Worm (Caenorhabditis elegans) whole organism, L1 larva: ENCODE measurements around the gene drr-1.
A peak's percentile ranks its signal among the peaks of the same experiment; 100 is the strongest.

Experiments used
- C04F5.9 ChIP-seq: sonication (generic microtip); optimal IDR thresholded peaks from 2 replicates; lab custom pipeline; 2016; ENCODE audit warnings: missing genetic modification characterization, missing compliant biosample characterization
- C34B4.2 ChIP-seq: sonication (generic microtip); optimal IDR thresholded peaks from 2 replicates; lab custom pipeline; 2017; ENCODE audit warnings: mild to moderate bottlenecking, missing genetic modification characterization, missing compliant biosample characterization
- Y116A8C.19 ChIP-seq: sonication (generic microtip); optimal IDR thresholded peaks from 2 replicates; lab custom pipeline; 2016; ENCODE audit warnings: missing compliant biosample characterization, missing genetic modification characterization, borderline replicate concordance
- aha-1 ChIP-seq: fragments of 150-350 bp; optimal IDR thresholded peaks from 2 replicates; lab custom pipeline; 2014; ENCODE audit warnings: missing biosample characterization, missing genetic modification characterization
- alr-1 ChIP-seq: fragments of 200-800 bp; sonication (Bioruptor generic); optimal IDR thresholded peaks from 2 replicates; lab custom pipeline; 2018; ENCODE audit warnings: borderline replicate concordance, mild to moderate bottlenecking, missing genetic modification characterization, missing compliant biosample characterization
- ama-1 ChIP-seq: fragments of 150-350 bp; optimal IDR thresholded peaks from 2 replicates; lab custom pipeline; 2014
- blmp-1 ChIP-seq: fragments of 150-350 bp; optimal IDR thresholded peaks from 2 replicates; lab custom pipeline; 2014; ENCODE audit warnings: missing biosample characterization, missing genetic modification characterization
- ceh-63 ChIP-seq: fragments of 200-800 bp; sonication (Bioruptor generic); optimal IDR thresholded peaks from 2 replicates; lab custom pipeline; 2018; ENCODE audit warnings: mild to moderate bottlenecking, missing genetic modification characterization, missing compliant biosample characterization
- ceh-82 ChIP-seq, 3 experiments: fragments of 150-350 bp in 1 of 3; sonication (generic microtip) in 2 of 3; optimal IDR thresholded peaks; 2 replicates each; lab custom pipeline; 2014 to 2017; ENCODE audit warnings: missing biosample characterization in 3 of 3, missing genetic modification characterization in 3 of 3
- ceh-88 ChIP-seq: fragments of 200-800 bp; sonication (Bioruptor generic); IDR thresholded peaks from 2 replicates; pipeline ENCODE4 v1.3.6; 2022; ENCODE audit warnings: missing genetic modification characterization, missing compliant biosample characterization
- ceh-90 ChIP-seq: sonication (generic microtip); optimal IDR thresholded peaks from 2 replicates; lab custom pipeline; 2016; ENCODE audit warnings: missing genetic modification characterization, missing compliant biosample characterization
- dsc-1 ChIP-seq: sonication (generic microtip); optimal IDR thresholded peaks from 2 replicates; lab custom pipeline; 2016; ENCODE audit warnings: mild to moderate bottlenecking, missing genetic modification characterization, missing compliant biosample characterization
- ets-5 ChIP-seq: fragments of 200-800 bp; sonication (Bioruptor generic); IDR thresholded peaks from 2 replicates; pipeline ENCODE4 v1.3.6; 2022; ENCODE audit warnings: missing genetic modification characterization, missing compliant biosample characterization
- fkh-10 ChIP-seq: sonication (generic microtip); optimal IDR thresholded peaks from 2 replicates; lab custom pipeline; 2017; ENCODE audit warnings: missing biosample characterization, missing genetic modification reagents, missing genetic modification characterization
- fkh-4 ChIP-seq: sonication (generic microtip); optimal IDR thresholded peaks from 2 replicates; lab custom pipeline; 2016; ENCODE audit warnings: missing compliant biosample characterization, missing genetic modification characterization, borderline replicate concordance
- hlh-17 ChIP-seq: fragments of 200-800 bp; sonication (Bioruptor generic); optimal IDR thresholded peaks from 2 replicates; lab custom pipeline; 2018; ENCODE audit warnings: missing genetic modification characterization, mild to moderate bottlenecking, missing compliant biosample characterization, moderate library complexity, borderline replicate concordance
- hlh-4 ChIP-seq: sonication (generic microtip); optimal IDR thresholded peaks from 2 replicates; lab custom pipeline; 2016; ENCODE audit warnings: mild to moderate bottlenecking, missing genetic modification characterization, missing compliant biosample characterization
- hpl-2 ChIP-seq: fragments of 150-350 bp; optimal IDR thresholded peaks from 2 replicates; lab custom pipeline; 2014; ENCODE audit warnings: missing biosample characterization, missing genetic modification reagents, missing genetic modification characterization
- irx-1 ChIP-seq: sonication (generic microtip); optimal IDR thresholded peaks from 2 replicates; lab custom pipeline; 2016; ENCODE audit warnings: missing genetic modification characterization, missing compliant biosample characterization
- isw-1 ChIP-seq: fragments of 200-800 bp; sonication (Bioruptor generic); IDR thresholded peaks from 2 replicates; pipeline ENCODE4 v1.3.6; 2022; ENCODE audit warnings: missing genetic modification characterization, missing compliant biosample characterization
- lin-13 ChIP-seq: fragments of 150-350 bp; optimal IDR thresholded peaks from 2 replicates; lab custom pipeline; 2014; ENCODE audit warnings: missing biosample characterization, missing genetic modification reagents, missing genetic modification characterization
- lin-35 ChIP-seq, 2 experiments: fragments of 150-350 bp; optimal IDR thresholded peaks; 2 replicates each; lab custom pipeline; 2014; ENCODE audit warnings: missing biosample characterization in 2 of 2, missing genetic modification characterization in 2 of 2, missing genetic modification reagents in 2 of 2
- lin-39 ChIP-seq: fragments of 150-350 bp; optimal IDR thresholded peaks from 2 replicates; lab custom pipeline; 2014; ENCODE audit warnings: missing biosample characterization, missing genetic modification reagents, missing genetic modification characterization
- mab-9 ChIP-seq: fragments of 200-800 bp; sonication (Bioruptor generic); IDR thresholded peaks from 2 replicates; pipeline ENCODE4 v1.3.6; 2022; ENCODE audit warnings: missing genetic modification reagents, missing genetic modification characterization, missing compliant biosample characterization
- mdl-1 ChIP-seq, 2 experiments: fragments of 150-350 bp; optimal IDR thresholded peaks; 2 replicates each; lab custom pipeline; 2014 to 2017; ENCODE audit warnings: missing biosample characterization in 2 of 2, missing genetic modification characterization in 2 of 2, inconsistent platforms in 1 of 2
- nhr-12 ChIP-seq: sonication (generic microtip); optimal IDR thresholded peaks from 2 replicates; lab custom pipeline; 2017; ENCODE audit warnings: missing biosample characterization, missing genetic modification characterization
- nhr-71 ChIP-seq: sonication (generic microtip); optimal IDR thresholded peaks from 2 replicates; lab custom pipeline; 2016; ENCODE audit warnings: mild to moderate bottlenecking, missing genetic modification characterization, moderate library complexity, missing compliant biosample characterization
- nhr-76 ChIP-seq: sonication (generic microtip); optimal IDR thresholded peaks from 2 replicates; lab custom pipeline; 2017; ENCODE audit warnings: missing biosample characterization, missing genetic modification characterization
- nhr-77 ChIP-seq: fragments of 150-350 bp; optimal IDR thresholded peaks from 2 replicates; lab custom pipeline; 2014; ENCODE audit warnings: missing biosample characterization, missing genetic modification characterization
- pag-3 ChIP-seq: sonication (generic microtip); optimal IDR thresholded peaks from 2 replicates; lab custom pipeline; 2017; ENCODE audit warnings: missing genetic modification characterization, mild to moderate bottlenecking, missing compliant biosample characterization, antibody characterized with exemption, borderline replicate concordance; ENCODE audit not compliant: insufficient read depth
- pax-3 ChIP-seq: fragments of 200-800 bp; sonication (Bioruptor generic); optimal IDR thresholded peaks from 2 replicates; lab custom pipeline; 2018; ENCODE audit warnings: mild to moderate bottlenecking, missing genetic modification characterization, moderate library complexity, missing compliant biosample characterization
- pqm-1 ChIP-seq: sonication (generic microtip); optimal IDR thresholded peaks from 3 replicates; lab custom pipeline; 2017; ENCODE audit warnings: missing biosample characterization, missing genetic modification characterization
- skn-1 ChIP-seq: fragments of 150-350 bp; optimal IDR thresholded peaks from 2 replicates; lab custom pipeline; 2014; ENCODE audit warnings: missing biosample characterization, missing genetic modification characterization
- snpc-4 ChIP-seq: fragments of 150-350 bp; optimal IDR thresholded peaks from 2 replicates; lab custom pipeline; 2014; ENCODE audit warnings: missing biosample characterization, missing genetic modification characterization
- snu-23 ChIP-seq: sonication (generic microtip); optimal IDR thresholded peaks from 2 replicates; lab custom pipeline; 2016; ENCODE audit warnings: missing genetic modification characterization, missing compliant biosample characterization
- sox-4 ChIP-seq: sonication (generic microtip); optimal IDR thresholded peaks from 2 replicates; lab custom pipeline; 2016; ENCODE audit warnings: missing genetic modification characterization, missing compliant biosample characterization
- swsn-7 ChIP-seq: sonication (generic microtip); optimal IDR thresholded peaks from 2 replicates; lab custom pipeline; 2016; ENCODE audit warnings: missing genetic modification characterization, missing compliant biosample characterization
- tbx-2 ChIP-seq: sonication (generic microtip); optimal IDR thresholded peaks from 2 replicates; lab custom pipeline; 2016; ENCODE audit warnings: missing genetic modification characterization, missing compliant biosample characterization
- unc-30 ChIP-seq: sonication (generic microtip); optimal IDR thresholded peaks from 2 replicates; lab custom pipeline; 2017; ENCODE audit warnings: missing biosample characterization, missing genetic modification characterization
- unc-62 ChIP-seq: fragments of 150-350 bp; optimal IDR thresholded peaks from 2 replicates; lab custom pipeline; 2014; ENCODE audit warnings: missing biosample characterization, missing genetic modification reagents, missing genetic modification characterization
- unc-98 ChIP-seq: fragments of 200-800 bp; sonication (Bioruptor generic); IDR thresholded peaks from 2 replicates; pipeline ENCODE4 v1.3.6; 2022; ENCODE audit warnings: missing genetic modification characterization, missing compliant biosample characterization
- xbp-1 ChIP-seq: sonication (generic microtip); optimal IDR thresholded peaks from 2 replicates; lab custom pipeline; 2016; ENCODE audit warnings: missing genetic modification characterization, missing compliant biosample characterization
- zip-4 ChIP-seq: fragments of 200-800 bp; sonication (Bioruptor generic); optimal IDR thresholded peaks from 2 replicates; lab custom pipeline; 2018; ENCODE audit warnings: mild to moderate bottlenecking, missing genetic modification characterization, moderate library complexity, missing compliant biosample characterization
- ztf-11 ChIP-seq, 2 experiments: sonication (generic microtip); optimal IDR thresholded peaks; 2 replicates each; lab custom pipeline; 2016 to 2017; ENCODE audit warnings: missing genetic modification characterization in 2 of 2, missing biosample characterization in 1 of 2, missing compliant biosample characterization in 1 of 2

Gene drr-1

DNA sequence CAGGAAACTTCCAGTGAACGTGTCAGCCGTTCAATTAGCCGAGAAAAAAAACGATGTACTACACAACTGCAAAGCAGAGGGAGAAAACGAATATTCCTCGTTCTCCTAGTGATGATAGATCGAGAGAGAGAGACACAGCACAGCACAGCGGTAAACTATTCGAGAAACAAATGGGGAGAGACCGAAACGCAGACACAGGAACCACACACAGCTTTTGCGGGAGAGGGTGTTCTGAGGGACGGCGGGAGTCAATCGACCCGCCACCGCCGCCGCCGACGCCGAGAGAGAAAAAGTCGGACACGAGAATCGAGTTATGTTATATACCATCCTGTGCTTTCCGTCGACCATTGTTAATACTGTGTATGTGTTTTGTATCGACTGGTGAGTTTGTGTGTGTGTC is 39.1 kb downstream of the drr-1 start (continued):
- TF ChIP-seq swsn-7 (peak; percentile 22), ets-5 (GFP tag; lab: Robert Waterston, UW) (no peak), hlh-4 (tag; lab: Kevin White, UChicago) (no peak), ceh-88 (no peak), dsc-1 (tag; lab: Kevin White, UChicago) (no peak), snu-23 (GFP tag; lab: Kevin White, UChicago) (peak; percentile 51)
- TF ChIP-seq, all 84 proteins: peak for 11

DNA sequence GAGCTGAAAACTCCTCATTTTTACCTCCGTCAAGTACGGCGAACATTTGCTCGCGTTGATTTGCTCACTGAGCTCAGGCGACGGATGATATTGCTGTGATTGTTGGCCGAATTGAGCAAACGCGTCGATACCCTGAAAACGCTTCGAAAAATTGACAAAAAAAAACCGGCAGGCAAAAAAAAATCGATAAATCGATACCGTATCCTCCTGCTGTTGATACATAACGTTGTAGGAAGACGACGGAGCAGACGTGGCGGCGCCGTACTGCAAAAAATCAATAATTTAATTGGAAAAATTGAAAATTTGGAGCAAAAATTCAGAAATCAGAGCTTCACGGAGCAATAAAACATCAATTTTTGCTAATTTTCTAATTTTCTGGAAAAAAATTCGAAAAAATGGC is 40.9 kb downstream of the drr-1 start:
- TF ChIP-seq ztf-11 (tag; optimal IDR thresholded peaks at IDR 0.05; lab: Kevin White, UChicago) (no peak), unc-98 (GFP tag; lab: Robert Waterston, UW) (no peak), pax-3 (tag; lab: Kevin White, UChicago) (no peak), pqm-1 (tag; lab: Kevin White, UChicago) (no peak), ceh-82 (tag; optimal IDR thresholded peaks at IDR 0.05; lab: Kevin White, UChicago) (no peak), unc-62 (GFP tag; lab: Kevin White, UChicago) (no peak), alr-1 (tag; lab: Kevin White, UChicago) (no peak), nhr-12 (tag; lab: Kevin White, UChicago) (no peak), nhr-77 (tag; lab: Kevin White, UChicago) (no peak), dsc-1 (tag; lab: Kevin White, UChicago) (no peak), lin-35 (GFP tag; optimal IDR thresholded peaks at IDR 0.05; lab: Kevin White, UChicago) (no peak)

DNA sequence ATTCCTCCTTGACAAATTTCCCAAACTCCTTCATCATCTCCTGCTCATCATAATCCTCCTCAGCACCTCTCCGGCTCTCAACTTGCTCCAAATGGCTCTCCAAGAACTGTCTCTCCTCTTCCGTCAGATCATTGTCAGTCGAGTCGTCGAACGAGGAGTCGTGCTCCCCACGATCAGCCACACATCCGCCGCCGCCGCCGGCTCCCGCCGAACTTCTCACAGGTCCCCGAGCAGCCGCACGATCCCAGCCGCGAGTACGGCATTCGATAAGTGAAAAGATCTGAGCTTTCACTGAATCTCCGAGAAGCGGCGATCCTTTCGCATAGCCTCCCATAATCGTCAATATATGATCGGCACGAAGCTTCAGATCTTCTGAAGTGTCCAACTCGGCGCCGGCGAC is 44.4 kb downstream of the drr-1 start:
- TF ChIP-seq nhr-71 (tag; lab: Kevin White, UChicago) (no peak), unc-62 (GFP tag; lab: Kevin White, UChicago) (no peak), xbp-1 (tag; lab: Kevin White, UChicago) (no peak), dsc-1 (tag; lab: Kevin White, UChicago) (no peak), blmp-1 (no peak), hpl-2 (GFP tag; lab: Kevin White, UChicago) (no peak), ceh-88 (no peak), zip-4 (GFP tag; lab: Kevin White, UChicago) (no peak), ztf-11 (tag; optimal IDR thresholded peaks at IDR 0.05; lab: Kevin White, UChicago) (no peak), hlh-4 (tag; lab: Kevin White, UChicago) (no peak), ama-1 (no peak), mdl-1 (tag; optimal IDR thresholded peaks at IDR 0.05; lab: Kevin White, UChicago) (no peak), sox-4 (tag; lab: Kevin White, UChicago) (no peak), ceh-82 (tag; optimal IDR thresholded peaks at IDR 0.05; lab: Kevin White, UChicago) (no peak), C04F5.9 (tag; lab: Kevin White, UChicago) (no peak)
- TF ChIP-seq, all 84 proteins: peak for 0

DNA sequence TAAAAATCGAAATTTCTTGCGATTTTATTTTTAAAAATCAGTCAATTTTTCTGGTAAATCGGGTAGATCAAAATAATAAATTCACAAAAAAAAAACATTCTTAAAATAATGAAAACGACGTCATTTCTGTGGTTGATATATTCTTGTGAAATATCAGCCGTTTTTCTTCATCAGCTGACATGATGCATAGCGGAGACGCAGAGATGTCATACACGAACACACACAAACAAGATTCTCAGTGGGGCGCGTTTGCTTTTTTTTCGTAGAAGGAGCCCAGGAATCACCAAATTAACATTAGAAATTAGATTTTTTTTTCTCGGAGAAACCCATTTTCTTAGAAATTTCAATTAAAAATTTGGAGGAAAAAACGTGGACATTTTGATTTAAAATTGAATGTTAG is 48.0 kb downstream of the drr-1 start:
- TF ChIP-seq nhr-76 (no peak), ceh-90 (tag; lab: Kevin White, UChicago) (no peak), snpc-4 (peak; percentile 86), unc-30 (tag; lab: Kevin White, UChicago) (no peak), isw-1 (peak; percentile 49), mdl-1 (tag; optimal IDR thresholded peaks at IDR 0.05; lab: Kevin White, UChicago) (peak in 1 of 2 experiments; percentile 92), mab-9 (GFP tag; lab: Robert Waterston, UW) (no peak), tbx-2 (tag; lab: Kevin White, UChicago) (peak; percentile 80), lin-13 (GFP tag; lab: Kevin White, UChicago) (peak; percentile 92), C04F5.9 (tag; lab: Kevin White, UChicago) (peak; percentile 6), C34B4.2 (no peak), ceh-88 (0 out of 2 replicates have a peak, but pooled peaks have one; percentile 14), pag-3 (tag; lab: Kevin White, UChicago) (no peak), hlh-17 (GFP tag; lab: Kevin White, UChicago) (no peak), unc-62 (GFP tag; lab: Kevin White, UChicago) (peak; percentile 31), pax-3 (tag; lab: Kevin White, UChicago) (peak; percentile 40), lin-39 (peak; percentile 15), nhr-12 (tag; lab: Kevin White, UChicago) (no peak), zip-4 (GFP tag; lab: Kevin White, UChicago) (no peak), pqm-1 (tag; lab: Kevin White, UChicago) (no peak), swsn-7 (peak; percentile 82), snu-23 (GFP tag; lab: Kevin White, UChicago) (peak; percentile 90), hlh-4 (tag; lab: Kevin White, UChicago) (no peak), irx-1 (tag; lab: Kevin White, UChicago) (peak; percentile 65), fkh-10 (GFP tag; lab: Kevin White, UChicago) (peak; percentile 77), skn-1 (tag; lab: Kevin White, UChicago) (peak; percentile 93), Y116A8C.19 (tag; lab: Kevin White, UChicago) (no peak), aha-1 (peak; percentile 38), dsc-1 (tag; lab: Kevin White, UChicago) (peak; percentile 72), fkh-4 (tag; lab: Kevin White, UChicago) (no peak), ceh-63 (GFP tag; lab: Kevin White, UChicago) (no peak), sox-4 (tag; lab: Kevin White, UChicago) (peak; percentile 66)
